Worm (Caenorhabditis elegans) whole organism, young adult: ENCODE data around the gene str-97.

ENCODE experiments used
- B0019.2 ChIP-seq: fragments of 200-800 bp; sonication (Bioruptor generic); conservative IDR thresholded peaks from 2 replicates; pipeline ENCODE4 v1.3.6; 2022; ENCODE audit warnings: missing genetic modification reagents, missing genetic modification characterization, missing compliant biosample characterization
- B0261.1 ChIP-seq: sonication (generic microtip); optimal IDR thresholded peaks from 2 replicates; lab custom pipeline; 2016; ENCODE audit warnings: mild to moderate bottlenecking, missing genetic modification characterization, moderate library complexity, missing compliant biosample characterization
- F22D6.2 ChIP-seq: sonication (generic microtip); optimal IDR thresholded peaks from 2 replicates; lab custom pipeline; 2016; ENCODE audit warnings: mild to moderate bottlenecking, missing genetic modification characterization, missing compliant biosample characterization
- F49E8.2 ChIP-seq: sonication (generic microtip); optimal IDR thresholded peaks from 3 replicates; lab custom pipeline; 2017; ENCODE audit warnings: missing genetic modification characterization, mild to moderate bottlenecking, missing compliant biosample characterization, antibody characterized with exemption, moderate library complexity; ENCODE audit not compliant: insufficient read depth
- F55B11.4 ChIP-seq: sonication (generic microtip); optimal IDR thresholded peaks from 2 replicates; lab custom pipeline; 2016; ENCODE audit warnings: missing compliant biosample characterization, missing genetic modification characterization, borderline replicate concordance; ENCODE audit not compliant: insufficient read depth
- K11D2.4 ChIP-seq: fragments of 200-800 bp; sonication (Bioruptor generic); IDR thresholded peaks from 2 replicates; pipeline ENCODE4 v1.3.6; 2022; ENCODE audit warnings: missing genetic modification reagents, missing genetic modification characterization, missing compliant biosample characterization
- K12H6.12 ChIP-seq: fragments of 200-800 bp; sonication (Bioruptor generic); optimal IDR thresholded peaks from 2 replicates; lab custom pipeline; 2018; ENCODE audit warnings: mild to moderate bottlenecking, missing genetic modification characterization, missing compliant biosample characterization
- T07F8.4 ChIP-seq: sonication (generic microtip); optimal IDR thresholded peaks from 2 replicates; lab custom pipeline; 2016; ENCODE audit warnings: mild to moderate bottlenecking, missing genetic modification characterization, moderate library complexity, missing compliant biosample characterization
- Y53F4B.3 ChIP-seq: fragments of 200-800 bp; sonication (Bioruptor generic); IDR thresholded peaks from 2 replicates; pipeline ENCODE4 v1.3.6; 2022; ENCODE audit warnings: missing genetic modification reagents, missing genetic modification characterization, missing compliant biosample characterization
- Y56A3A.18 ChIP-seq: fragments of 200-800 bp; sonication (Bioruptor generic); IDR thresholded peaks from 2 replicates; pipeline ENCODE4 v1.3.6; 2022; ENCODE audit warnings: missing genetic modification reagents, missing genetic modification characterization, missing compliant biosample characterization
- Y67H2A.10 ChIP-seq: fragments of 200-800 bp; sonication (Bioruptor generic); conservative IDR thresholded peaks from 2 replicates; pipeline ENCODE4 v1.3.6; 2022; ENCODE audit warnings: missing genetic modification reagents, missing genetic modification characterization, missing compliant biosample characterization
- Y79H2A.3 ChIP-seq: fragments of 200-800 bp; sonication (Bioruptor generic); conservative IDR thresholded peaks from 2 replicates; pipeline ENCODE4 v1.3.6; 2022; ENCODE audit warnings: missing genetic modification reagents, missing genetic modification characterization, missing compliant biosample characterization
- atf-7 ChIP-seq: sonication (generic microtip); optimal IDR thresholded peaks from 2 replicates; lab custom pipeline; 2017; ENCODE audit warnings: mild to moderate bottlenecking, missing genetic modification characterization, missing compliant biosample characterization
- attf-3 ChIP-seq: fragments of 200-800 bp; sonication (Bioruptor generic); conservative IDR thresholded peaks from 2 replicates; pipeline ENCODE4 v1.3.6; 2022; ENCODE audit warnings: missing genetic modification reagents, missing genetic modification characterization, missing compliant biosample characterization
- attf-6 ChIP-seq: fragments of 200-800 bp; sonication (Bioruptor generic); IDR thresholded peaks from 2 replicates; pipeline ENCODE4 v1.3.6; 2022; ENCODE audit warnings: missing genetic modification reagents, missing genetic modification characterization, missing compliant biosample characterization
- cebp-2 ChIP-seq: fragments of 200-800 bp; sonication (Bioruptor generic); IDR thresholded peaks from 2 replicates; pipeline ENCODE4 v1.3.6; 2022; ENCODE audit warnings: missing genetic modification characterization, missing compliant biosample characterization
- ceh-100 ChIP-seq: fragments of 200-800 bp; sonication (Bioruptor generic); IDR thresholded peaks from 2 replicates; pipeline ENCODE4 v1.3.6; 2022; ENCODE audit warnings: missing genetic modification reagents, missing genetic modification characterization, missing compliant biosample characterization
- ceh-40 ChIP-seq: fragments of 200-800 bp; sonication (Bioruptor generic); IDR thresholded peaks from 2 replicates; pipeline ENCODE4 v1.3.6; 2022; ENCODE audit warnings: missing genetic modification characterization, missing compliant biosample characterization
- efl-1 ChIP-seq: fragments of 150-350 bp; optimal IDR thresholded peaks from 2 replicates; lab custom pipeline; 2014; ENCODE audit warnings: missing biosample characterization, missing genetic modification reagents, missing genetic modification characterization
- egrh-3 ChIP-seq: fragments of 200-800 bp; sonication (Bioruptor generic); IDR thresholded peaks from 2 replicates; pipeline ENCODE4 v1.3.6; 2022; ENCODE audit warnings: missing genetic modification reagents, missing genetic modification characterization, missing compliant biosample characterization
- ets-4 ChIP-seq: fragments of 200-800 bp; sonication (Bioruptor generic); optimal IDR thresholded peaks from 2 replicates; lab custom pipeline; 2018; ENCODE audit warnings: mild to moderate bottlenecking, missing genetic modification characterization, missing compliant biosample characterization
- hlh-12 ChIP-seq: sonication (generic microtip); optimal IDR thresholded peaks from 2 replicates; lab custom pipeline; 2016; ENCODE audit warnings: missing genetic modification characterization, missing compliant biosample characterization
- hlh-26 ChIP-seq: fragments of 200-800 bp; sonication (Bioruptor generic); conservative IDR thresholded peaks from 2 replicates; pipeline ENCODE4 v1.3.6; 2022; ENCODE audit warnings: missing genetic modification reagents, missing genetic modification characterization, missing compliant biosample characterization
- hrde-1 ChIP-seq: sonication (generic microtip); optimal IDR thresholded peaks from 2 replicates; lab custom pipeline; 2016; ENCODE audit warnings: missing genetic modification characterization, mild to moderate bottlenecking, missing compliant biosample characterization, moderate library complexity, missing genotype, missing genetic modification reagents, borderline replicate concordance
- lin-40 ChIP-seq: sonication (generic microtip); optimal IDR thresholded peaks from 2 replicates; lab custom pipeline; 2016; ENCODE audit warnings: missing genetic modification characterization, mild to moderate bottlenecking, missing compliant biosample characterization, missing genotype, missing genetic modification reagents
- lsl-1 ChIP-seq: fragments of 200-800 bp; sonication (Bioruptor generic); optimal IDR thresholded peaks from 2 replicates; lab custom pipeline; 2018; ENCODE audit warnings: mild to moderate bottlenecking, missing genetic modification characterization, moderate library complexity, missing compliant biosample characterization
- nfya-1 ChIP-seq: sonication (generic microtip); optimal IDR thresholded peaks from 2 replicates; lab custom pipeline; 2017; ENCODE audit warnings: antibody characterized with exemption, missing compliant biosample characterization, missing genetic modification characterization, borderline replicate concordance; ENCODE audit not compliant: insufficient read depth
- nhr-179 ChIP-seq: sonication (generic microtip); optimal IDR thresholded peaks from 2 replicates; lab custom pipeline; 2016; ENCODE audit warnings: mild to moderate bottlenecking, missing genetic modification characterization, missing compliant biosample characterization
- rpc-1 ChIP-seq, 2 experiments: fragments of 150-350 bp in 1 of 2; sonication (generic microtip) in 1 of 2; optimal IDR thresholded peaks; 2 replicates each; lab custom pipeline; 2014 to 2018; ENCODE audit warnings: missing biosample characterization in 1 of 2, missing genetic modification characterization in 1 of 2, missing genetic modification reagents in 1 of 2, missing genotype in 1 of 2
- snpc-3.4 ChIP-seq: sonication (generic microtip); optimal IDR thresholded peaks from 2 replicates; lab custom pipeline; 2017; ENCODE audit warnings: missing genetic modification characterization, mild to moderate bottlenecking, missing compliant biosample characterization, antibody characterized with exemption, moderate library complexity, missing genotype, missing genetic modification reagents
- tbp1 ChIP-seq: fragments of 200-800 bp; sonication (Bioruptor generic); optimal IDR thresholded peaks from 2 replicates; lab custom pipeline; 2018; ENCODE audit warnings: mild to moderate bottlenecking, missing genetic modification characterization, missing compliant biosample characterization
- tbx-9 ChIP-seq: sonication (generic microtip); optimal IDR thresholded peaks from 2 replicates; lab custom pipeline; 2016; ENCODE audit warnings: borderline replicate concordance, missing genetic modification characterization, inconsistent platforms, missing compliant biosample characterization
- xnd-1 ChIP-seq: sonication (generic microtip); optimal IDR thresholded peaks from 2 replicates; lab custom pipeline; 2016; ENCODE audit warnings: missing genotype, missing genetic modification reagents, missing genetic modification characterization, missing compliant biosample characterization
- ztf-26 ChIP-seq: sonication (generic microtip); optimal IDR thresholded peaks from 2 replicates; lab custom pipeline; 2017; ENCODE audit warnings: missing genetic modification characterization, missing compliant biosample characterization

The str-97 gene

ce11 chrV:16192114-16192513 is 37.1 kb upstream of the str-97 start, which contains the start of gene srh-279 (continued):
- TF ChIP-seq attf-6 (GFP tag; lab: Robert Waterston, UW) = no peak
- TF ChIP-seq ceh-40 (GFP tag; lab: Robert Waterston, UW) = no peak
- no peak for TF ChIP-seq ceh-100 (GFP tag; lab: Robert Waterston, UW)
- no peak for TF ChIP-seq egrh-3 (GFP tag; lab: Robert Waterston, UW)

- TF ChIP-seq tbp1 (GFP tag; lab: Kevin White, UChicago) = no peak
- no peak for TF ChIP-seq nhr-179
- TF ChIP-seq Y53F4B.3 = no peak
- TF ChIP-seq snpc-3.4 = no peak
- TF ChIP-seq rpc-1 (optimal IDR thresholded peaks at IDR 0.05; lab: Kevin White, UChicago) = no peak
- TF ChIP-seq rpc-1 (tag; optimal IDR thresholded peaks at IDR 0.05; lab: Kevin White, UChicago) = no peak
- TF ChIP-seq lsl-1 = no peak
- TF ChIP-seq K12H6.12 (tag; lab: Kevin White, UChicago) = no peak
Measured at ce11 chrV:16190485-16190884, 35.5 kb upstream of the str-97 start, which contains the start of gene srh-281. TSS of gene srh-281 (plus strand) at chrV:16190785.

- TF ChIP-seq attf-6 (GFP tag; lab: Robert Waterston, UW) = no peak
- TF ChIP-seq Y79H2A.3 (GFP tag; lab: Robert Waterston, UW) = no peak
- no peak for TF ChIP-seq lin-40 (tag; lab: Kevin White, UChicago)
- TF ChIP-seq K12H6.12 (tag; lab: Kevin White, UChicago) = no peak
- TF ChIP-seq K11D2.4 (GFP tag; lab: Robert Waterston, UW) = no peak
- no peak for TF ChIP-seq F22D6.2 (tag; lab: Kevin White, UChicago)
- TF ChIP-seq T07F8.4 (tag; lab: Kevin White, UChicago) = no peak
- no peak for TF ChIP-seq hlh-26 (GFP tag; lab: Robert Waterston, UW)
- no peak for TF ChIP-seq tbx-9 (tag; lab: Kevin White, UChicago)
- no peak for TF ChIP-seq Y67H2A.10 (GFP tag; lab: Robert Waterston, UW)
- no peak for TF ChIP-seq nfya-1
- TF ChIP-seq Y56A3A.18 (GFP tag; lab: Robert Waterston, UW) = no peak
- TF ChIP-seq B0261.1 = no peak
- TF ChIP-seq attf-3 (GFP tag; lab: Robert Waterston, UW) = no peak
Measured at ce11 chrV:16183357-16183756, 28.3 kb upstream of the str-97 start, which contains the start of gene srz-14. TSS of gene srz-14 (plus strand) at chrV:16183657.

- TF ChIP-seq hlh-12 = no peak
- TF ChIP-seq Y79H2A.3 (GFP tag; lab: Robert Waterston, UW) = no peak
- TF ChIP-seq efl-1 (GFP tag; lab: Kevin White, UChicago) = no peak
- no peak for TF ChIP-seq hrde-1 (tag; lab: Kevin White, UChicago)
- no peak for TF ChIP-seq ztf-26 (tag; lab: Kevin White, UChicago)
- TF ChIP-seq F49E8.2 (tag; lab: Kevin White, UChicago) = no peak
- TF ChIP-seq B0019.2 (GFP tag; lab: Robert Waterston, UW) = no peak
- no peak for TF ChIP-seq ets-4 (GFP tag; lab: Kevin White, UChicago)
- TF ChIP-seq F55B11.4 = no peak
- no peak for TF ChIP-seq atf-7
- TF ChIP-seq xnd-1 (tag; lab: Kevin White, UChicago) = no peak
- TF ChIP-seq cebp-2 (GFP tag; lab: Robert Waterston, UW) = no peak
Measured at ce11 chrV:16182918-16183317, 27.9 kb upstream of the str-97 start, which contains the start of gene srh-277. TSS of gene srh-277 (plus strand) at chrV:16183218.
